Fruit fly (Drosophila melanogaster): Measurements from ENCODE around the gene Prp39.

The Prp39 gene

DNA sequence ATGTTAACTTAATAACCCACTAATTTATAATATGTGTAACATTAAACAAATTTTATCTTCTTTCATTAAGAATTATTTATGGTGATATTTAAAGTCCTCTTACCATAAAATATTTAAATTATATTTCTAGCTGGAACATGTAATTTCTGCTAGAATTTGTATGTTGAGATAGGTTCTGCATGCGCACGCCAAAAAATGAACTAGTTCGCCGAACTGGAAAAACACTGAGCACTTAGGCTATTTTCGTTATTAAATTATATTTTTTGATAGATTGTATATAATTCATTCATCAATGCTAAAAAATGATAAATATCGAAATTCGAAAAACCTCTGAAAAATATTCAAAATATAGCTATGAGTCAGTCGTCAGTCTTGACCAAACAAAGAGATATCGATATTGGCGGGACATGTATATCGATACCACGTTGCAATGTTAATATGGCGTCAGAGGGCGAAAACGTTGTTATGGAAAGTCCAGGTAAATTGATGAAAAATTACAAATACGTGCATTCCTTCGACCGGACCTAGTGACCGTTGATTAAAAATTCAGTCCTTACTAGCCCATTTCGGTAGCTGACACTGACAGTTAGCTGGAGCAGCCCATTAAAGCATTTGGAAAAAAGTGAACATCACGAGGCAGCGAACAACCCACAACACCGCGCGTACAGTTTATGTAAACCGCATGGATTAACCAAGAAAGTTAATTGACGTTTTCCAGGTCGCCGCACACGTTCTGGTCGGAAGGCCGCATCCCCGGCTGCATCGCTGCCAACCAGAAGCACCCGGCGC lies at the start of gene Prp39:
Prp39 (plus strand) TSS at position 426 of the 789 bp plus-strand sequence.
- TF ChIP-seq noc (tag; optimal IDR thresholded peaks at IDR 0.05), result no peak

DNA sequence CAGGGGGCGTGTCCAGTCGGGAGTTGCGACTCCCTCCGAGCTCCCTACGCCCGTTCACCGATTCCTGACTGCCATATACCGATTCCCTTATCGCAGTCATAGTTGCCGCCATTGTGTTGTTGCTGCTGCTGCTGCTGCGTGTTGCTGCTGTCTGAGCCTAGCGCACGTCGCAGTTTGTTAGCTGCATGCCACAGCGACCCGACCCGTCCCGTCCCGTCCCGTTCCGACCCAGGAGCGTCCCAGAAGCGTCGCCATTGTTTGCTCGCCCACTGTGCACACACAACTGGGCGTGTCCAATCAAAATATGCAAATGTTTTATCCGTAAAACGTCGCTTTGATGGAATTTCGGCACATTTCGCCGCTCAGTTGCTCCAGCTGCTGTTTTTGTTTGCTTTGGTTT lies 36.2 kb upstream of the Prp39 start:
- no peak for TF ChIP-seq noc (tag; optimal IDR thresholded peaks at IDR 0.05)

DNA sequence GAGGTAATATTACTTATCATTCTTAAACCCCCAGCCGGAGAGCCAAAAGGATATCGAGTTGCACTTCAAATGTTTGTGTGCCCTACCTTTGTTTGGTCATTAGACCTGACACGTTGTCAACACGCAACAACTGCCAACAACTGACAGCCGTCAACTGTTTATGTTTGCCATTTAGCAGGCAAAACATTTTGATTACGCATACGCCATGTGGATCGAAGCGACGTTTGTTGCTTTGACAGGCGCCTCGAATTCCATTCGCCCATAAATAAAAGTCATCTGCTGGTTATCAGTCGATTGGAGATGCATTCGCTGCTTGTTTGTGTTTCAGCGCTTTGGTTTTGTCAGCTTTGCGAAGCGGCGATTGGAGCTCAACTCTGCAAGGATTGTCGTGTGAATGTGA lies 22.6 kb upstream of the Prp39 start, which contains the start of gene CG34295:
CG34295 (plus strand) TSS at position 301 of the 400 bp plus-strand sequence.
- TF ChIP-seq noc (tag; optimal IDR thresholded peaks at IDR 0.05), result no peak

DNA sequence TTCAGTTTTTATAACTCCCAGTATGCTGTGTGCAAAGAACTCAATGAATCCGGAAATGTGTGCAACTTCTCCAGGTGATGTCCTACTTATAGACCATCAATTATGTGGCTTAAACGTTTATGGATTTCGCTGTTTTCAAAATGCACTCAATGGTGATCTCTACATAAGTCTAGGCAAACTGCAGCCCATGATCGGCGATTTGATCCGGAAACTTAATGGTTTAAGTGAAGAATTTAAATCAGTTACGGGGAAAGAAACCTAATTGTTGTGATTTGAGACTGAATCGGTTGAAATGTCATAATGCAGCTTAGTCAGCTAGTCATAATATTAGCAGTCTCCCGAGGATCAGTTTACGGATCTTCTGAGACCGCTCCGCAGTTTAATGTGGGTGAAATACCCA lies 21.7 kb upstream of the Prp39 start, which contains the start of gene intr:
intr (plus strand) TSS at position 301 of the 400 bp plus-strand sequence.
- no peak for TF ChIP-seq noc (tag; optimal IDR thresholded peaks at IDR 0.05)

DNA sequence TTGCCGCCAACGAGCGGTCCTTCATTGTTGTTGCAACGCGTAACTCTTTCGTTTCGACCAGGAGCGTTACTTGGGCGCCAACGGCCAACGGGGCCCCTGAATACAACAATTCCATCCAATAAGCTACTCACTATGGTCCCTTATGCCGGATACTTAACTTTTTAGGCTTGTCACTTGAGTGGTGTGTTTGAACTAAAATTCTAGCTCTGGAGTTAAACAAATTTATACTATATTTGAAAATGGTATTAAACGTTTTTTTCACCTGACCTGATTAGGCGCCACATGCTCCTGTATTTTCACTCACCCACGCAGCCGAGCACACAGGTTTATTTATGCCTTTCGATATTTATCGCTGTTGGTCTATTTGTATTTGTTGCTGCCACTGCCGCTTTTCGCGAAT lies 6.7 kb upstream of the Prp39 start:
- no peak for TF ChIP-seq noc (tag; optimal IDR thresholded peaks at IDR 0.05)

DNA sequence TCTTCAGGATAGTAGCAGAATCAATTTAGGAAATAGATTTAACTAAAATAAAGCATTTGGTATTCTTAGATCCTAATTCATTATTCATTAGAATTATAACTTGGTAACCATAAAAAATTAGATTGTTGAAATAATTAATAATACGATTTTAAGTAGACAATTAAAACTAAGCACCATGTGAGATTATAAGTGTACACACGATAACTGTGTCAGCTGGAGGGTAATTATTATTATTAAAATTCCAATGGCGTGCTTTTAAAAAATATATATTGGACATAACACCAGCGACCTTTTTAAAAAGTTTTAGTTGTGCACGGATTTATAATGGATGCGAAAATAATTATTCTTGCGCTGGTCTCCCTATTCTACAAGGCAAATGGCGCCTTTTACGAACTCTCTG lies 5.5 kb upstream of the Prp39 start, which contains the start of gene CheB98a:
CheB98a (plus strand) TSS at position 301 of the 400 bp plus-strand sequence.
- no peak for TF ChIP-seq noc (tag; optimal IDR thresholded peaks at IDR 0.05)

DNA sequence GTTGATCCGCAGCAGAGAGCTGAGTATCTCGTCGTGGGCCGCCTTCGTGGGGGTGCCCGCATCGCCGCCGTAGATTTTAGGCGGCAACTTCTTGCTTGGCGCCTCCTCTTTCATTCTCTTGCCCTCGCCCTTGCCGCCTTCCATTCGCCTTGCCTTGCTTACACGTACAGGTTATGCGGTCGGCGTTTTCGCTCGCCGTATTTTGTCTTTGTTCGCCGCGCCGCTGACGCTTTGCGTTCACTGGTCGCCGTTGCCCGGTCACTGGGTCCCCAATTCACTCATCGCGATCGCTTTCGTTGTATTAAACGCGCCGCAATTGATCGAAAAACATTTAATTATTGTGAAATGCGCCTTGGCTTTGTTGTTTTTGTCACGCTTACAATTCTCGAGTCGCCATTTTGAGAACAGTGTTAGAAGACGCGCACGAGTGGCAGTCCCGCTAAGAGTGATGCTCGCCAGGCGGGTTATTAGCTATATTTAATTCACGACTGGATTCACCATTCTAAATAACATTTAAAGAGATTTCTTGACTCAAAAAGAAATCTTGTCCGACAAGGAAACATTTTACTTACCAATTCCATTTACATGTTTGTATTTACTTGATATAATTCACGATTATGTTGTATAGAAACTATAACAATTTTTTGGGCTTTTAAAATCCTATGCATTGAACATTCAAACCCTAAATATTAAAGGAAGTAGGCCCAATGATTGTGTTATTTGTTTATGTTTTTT lies 793 bp upstream of the Prp39 start, which contains the start of gene wdn:
wdn (minus strand) TSS at position 396 of the 735 bp plus-strand sequence.
- TF ChIP-seq noc (tag; optimal IDR thresholded peaks at IDR 0.05), result no peak

DNA sequence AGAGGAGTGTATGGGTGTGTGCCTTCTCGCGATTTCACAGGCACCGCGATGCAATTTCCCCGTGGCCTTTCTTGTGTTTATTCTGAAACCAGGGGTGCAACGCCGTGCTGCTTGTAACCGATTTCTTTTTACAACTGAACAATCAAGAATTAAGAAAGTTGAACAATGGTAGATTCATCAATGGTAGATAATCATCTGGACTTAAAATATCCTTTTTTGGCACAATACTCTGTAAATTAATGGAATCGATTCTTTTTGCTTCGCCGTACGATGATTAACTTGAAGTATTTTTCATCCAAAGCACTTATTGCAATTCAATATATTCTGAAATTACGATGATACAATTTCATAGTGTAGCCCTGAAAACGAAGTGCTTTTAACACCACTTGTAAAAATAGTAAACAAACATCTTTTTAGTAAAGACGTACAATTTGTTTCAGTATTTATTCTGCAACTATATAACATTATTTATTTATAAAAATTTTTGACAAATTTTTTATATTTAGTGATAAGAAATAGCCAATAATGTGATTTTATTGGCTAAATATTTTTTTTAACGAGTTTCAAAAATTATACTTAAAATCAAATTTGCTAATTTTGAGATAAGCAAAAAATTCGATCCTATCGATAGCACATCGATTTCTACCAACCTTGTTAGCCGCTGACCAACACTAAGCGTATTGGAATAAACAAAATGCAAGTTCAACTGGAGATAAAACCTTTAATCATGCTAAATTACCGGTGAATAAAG lies 7.8 kb downstream of the Prp39 start, which contains the start of the genes CG1523 and CG1647:
CG1523 (minus strand) TSS at position 114 of the 751 bp plus-strand sequence.
CG1647 (plus strand) TSS at position 667 of the 751 bp plus-strand sequence.
- no peak for TF ChIP-seq noc (tag; optimal IDR thresholded peaks at IDR 0.05)

DNA sequence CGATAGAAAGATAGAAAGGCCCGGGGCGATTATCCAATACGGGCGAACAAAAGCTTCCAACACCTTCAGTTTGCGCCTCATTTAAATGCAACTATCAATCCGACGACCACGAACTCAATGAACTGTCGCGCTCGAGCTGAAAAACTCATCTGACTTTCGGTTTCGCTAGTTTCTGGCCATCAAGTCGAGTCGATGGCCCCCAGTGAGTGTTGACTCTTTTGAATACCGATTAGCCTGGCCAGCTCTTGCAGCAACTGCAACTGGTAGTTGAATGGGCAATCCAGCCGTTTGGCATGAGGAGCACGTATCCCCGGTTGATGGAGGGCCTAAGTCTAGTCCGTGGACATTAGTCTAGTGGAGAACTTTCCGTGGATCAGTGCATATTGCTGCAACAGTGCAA lies 15.3 kb downstream of the Prp39 start:
- TF ChIP-seq noc (tag; optimal IDR thresholded peaks at IDR 0.05), result no peak

DNA sequence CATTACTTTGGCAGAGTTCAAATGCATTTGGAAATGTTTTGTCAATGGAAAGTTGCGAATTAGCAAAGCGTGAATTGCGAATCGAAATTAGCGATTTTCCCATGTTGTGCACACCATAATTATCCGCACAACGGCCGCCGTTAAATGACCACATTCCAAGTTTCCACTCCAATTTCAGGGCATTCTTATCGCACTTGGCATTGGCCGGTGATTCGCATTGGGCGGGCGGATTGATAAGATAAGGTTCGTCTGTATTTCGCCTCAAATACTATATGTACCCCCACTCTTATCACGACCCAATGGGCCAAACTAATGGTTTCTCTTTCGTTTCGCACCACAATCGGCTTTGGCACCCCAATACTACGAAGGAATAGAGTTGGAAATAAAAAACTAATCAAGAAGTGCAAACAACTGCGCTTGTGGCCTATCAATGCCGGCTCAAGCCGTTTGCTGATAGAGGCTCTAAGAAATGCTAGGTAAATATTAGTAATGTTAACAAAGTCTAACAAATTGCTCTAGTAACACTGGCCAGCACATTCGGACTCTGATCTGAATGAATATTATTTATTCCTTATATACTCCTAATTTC lies 17.5 kb downstream of the Prp39 start:
- TF ChIP-seq noc (tag; optimal IDR thresholded peaks at IDR 0.05), result no peak

DNA sequence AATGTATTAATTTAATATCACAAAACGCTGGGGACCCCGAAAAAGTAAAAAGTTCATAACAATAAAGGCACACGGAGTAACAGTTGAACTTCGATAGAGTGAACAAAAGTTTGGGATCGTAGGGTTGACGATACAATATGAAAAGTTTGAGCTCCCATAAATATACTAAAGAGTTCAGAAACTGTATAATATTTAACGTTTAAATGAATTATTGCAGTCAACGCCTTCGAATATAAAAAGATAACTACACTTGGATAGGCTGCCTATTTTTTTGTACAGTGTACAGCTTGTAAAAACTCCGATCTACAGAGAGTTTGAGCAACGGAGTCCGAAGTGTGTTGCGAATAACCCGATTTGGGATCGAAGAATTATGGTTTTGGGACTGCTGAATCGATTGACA lies 18.8 kb downstream of the Prp39 start:
- TF ChIP-seq noc (tag; optimal IDR thresholded peaks at IDR 0.05), result peak; percentile 3

DNA sequence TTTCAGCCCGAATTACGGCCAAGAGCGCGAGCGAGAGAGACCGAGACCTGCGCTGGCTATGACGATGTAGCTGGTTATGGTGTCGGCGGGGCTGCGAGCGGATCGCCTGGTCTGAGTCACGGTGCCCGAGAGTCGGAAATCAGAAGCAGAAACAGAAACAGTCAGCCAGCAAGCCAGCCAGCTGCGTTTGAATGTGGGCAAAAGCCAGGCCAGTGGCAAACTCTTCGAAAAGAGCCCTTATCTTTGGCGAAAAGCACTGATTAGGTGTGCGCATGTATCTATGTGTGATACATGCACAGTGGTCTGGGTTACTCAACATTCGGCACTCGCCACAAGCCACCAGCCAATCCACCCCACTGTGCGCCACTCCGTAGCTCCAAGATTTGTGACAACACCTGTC lies 19.3 kb downstream of the Prp39 start:
- no peak for TF ChIP-seq noc (tag; optimal IDR thresholded peaks at IDR 0.05)

DNA sequence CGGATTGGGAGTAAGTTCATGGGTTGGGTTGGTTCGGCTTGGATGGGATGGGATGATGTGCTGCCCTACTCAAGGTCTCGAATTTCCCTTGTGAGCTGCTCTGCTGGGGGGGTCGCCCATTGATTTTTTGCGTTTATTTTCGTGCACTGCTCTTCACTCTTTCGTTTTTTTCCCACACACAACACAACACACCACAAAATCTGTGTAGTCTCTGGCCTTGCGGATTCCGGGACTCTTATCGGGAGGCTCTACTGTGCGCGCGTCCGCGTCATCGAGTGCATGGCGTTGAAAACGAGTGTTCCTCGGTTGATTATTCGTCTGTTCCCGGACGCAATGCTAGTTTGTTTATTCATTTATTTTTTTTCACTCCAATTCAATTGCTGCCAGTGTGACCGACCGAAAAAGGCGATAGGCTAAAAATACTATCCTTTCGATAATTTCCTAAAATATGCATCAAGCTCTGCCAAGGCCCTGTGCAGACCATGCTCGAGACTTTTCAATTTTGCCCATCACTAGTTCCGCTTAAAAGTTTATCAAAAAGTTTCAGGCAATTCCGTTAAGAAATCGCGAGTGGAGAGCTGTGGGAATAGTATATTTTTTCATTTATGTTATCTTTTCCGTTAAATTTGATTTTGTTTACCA lies 19.8 kb downstream of the Prp39 start, which contains the start of gene WASp:
WASp (minus strand) TSS at position 399 of the 642 bp plus-strand sequence.
- no peak for TF ChIP-seq noc (tag; optimal IDR thresholded peaks at IDR 0.05)

DNA sequence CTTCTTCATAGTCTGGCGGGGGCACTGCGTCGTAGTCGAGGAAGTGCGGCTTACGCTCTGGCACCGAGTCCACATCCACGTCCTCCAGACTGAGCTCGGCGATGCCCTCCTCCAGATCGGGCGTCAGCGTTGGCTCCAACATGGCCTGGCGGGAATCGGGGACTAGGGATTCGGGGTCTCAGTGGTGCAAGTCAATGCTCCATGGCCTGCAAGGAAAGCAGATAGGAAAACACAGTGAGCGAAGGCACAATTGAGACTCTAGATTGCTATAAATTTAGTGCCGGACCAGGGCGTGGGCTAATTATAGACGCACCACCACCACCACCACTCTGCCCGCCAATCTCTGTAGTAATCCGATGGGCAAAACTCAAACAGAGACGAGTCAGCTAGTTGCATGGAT lies 28.7 kb downstream of the Prp39 start:
- no peak for TF ChIP-seq noc (tag; optimal IDR thresholded peaks at IDR 0.05)

DNA sequence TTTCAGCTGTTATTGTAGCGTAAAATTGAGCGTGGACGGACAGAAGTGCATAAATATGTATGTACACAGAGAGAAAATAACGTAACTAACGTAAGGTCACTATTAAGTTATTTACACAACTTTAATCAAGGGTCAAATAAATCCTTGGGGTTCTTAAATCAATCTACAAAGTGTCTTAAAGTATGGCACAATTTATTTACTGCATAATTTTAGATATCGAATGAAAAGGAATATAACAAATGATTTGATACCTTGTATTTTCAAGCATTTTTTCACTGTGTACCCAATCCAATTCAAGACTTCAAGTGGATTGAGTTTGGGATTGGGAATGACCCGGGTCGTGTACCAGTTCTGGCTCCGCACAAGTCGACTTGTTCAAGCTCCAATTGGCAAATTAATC lies 30.1 kb downstream of the Prp39 start:
- TF ChIP-seq noc (tag; optimal IDR thresholded peaks at IDR 0.05), result no peak
